Worm (Caenorhabditis elegans) whole organism, L1 larva: ENCODE measurements around the gene srxa-4.
"Not testable (repeated sequence)": the region's sequence is repeated elsewhere in the genome, so short reads cannot be mapped to it uniquely, and the experiment has no call there.

ENCODE experiments used
- F16B12.6 ChIP-seq: fragments of 150-350 bp; optimal IDR thresholded peaks from 2 replicates; lab custom pipeline; 2014; ENCODE audit warnings: missing biosample characterization, missing genetic modification characterization
- elt-3 ChIP-seq, 6 experiments: fragments of 150-350 bp in 1 of 6; sonication (generic microtip); optimal IDR thresholded peaks; 2 replicates each; lab custom pipeline; 2017 to 2018; ENCODE audit warnings: missing biosample characterization in 6 of 6, missing genetic modification characterization in 6 of 6, inconsistent platforms in 1 of 6
- rnt-1 ChIP-seq: sonication (generic microtip); optimal IDR thresholded peaks from 2 replicates; lab custom pipeline; 2016; ENCODE audit warnings: mild to moderate bottlenecking, missing genetic modification characterization, moderate library complexity, missing compliant biosample characterization
- unc-130 ChIP-seq: fragments of 150-350 bp; optimal IDR thresholded peaks from 2 replicates; lab custom pipeline; 2017; ENCODE audit warnings: missing biosample characterization, missing genetic modification characterization, inconsistent platforms
- ztf-4 ChIP-seq: fragments of 150-350 bp; optimal IDR thresholded peaks from 2 replicates; lab custom pipeline; 2014; ENCODE audit warnings: missing biosample characterization, missing genetic modification characterization

ce11 chrV:7444331-7444730 is 24.1 kb downstream of the srxa-4 start, which contains the start of gene nhr-141:
- TF ChIP-seq F16B12.6; rnt-1 (tag; lab: Kevin White, UChicago); ztf-4 (tag; lab: Kevin White, UChicago); unc-130 (tag; lab: Kevin White, UChicago); elt-3 (tag; optimal IDR thresholded peaks at IDR 0.05; lab: Kevin White, UChicago): not testable (repeated sequence)
